Worm (Caenorhabditis elegans): ENCODE measurements around the gene dct-14.

dct-14 gene

DNA sequence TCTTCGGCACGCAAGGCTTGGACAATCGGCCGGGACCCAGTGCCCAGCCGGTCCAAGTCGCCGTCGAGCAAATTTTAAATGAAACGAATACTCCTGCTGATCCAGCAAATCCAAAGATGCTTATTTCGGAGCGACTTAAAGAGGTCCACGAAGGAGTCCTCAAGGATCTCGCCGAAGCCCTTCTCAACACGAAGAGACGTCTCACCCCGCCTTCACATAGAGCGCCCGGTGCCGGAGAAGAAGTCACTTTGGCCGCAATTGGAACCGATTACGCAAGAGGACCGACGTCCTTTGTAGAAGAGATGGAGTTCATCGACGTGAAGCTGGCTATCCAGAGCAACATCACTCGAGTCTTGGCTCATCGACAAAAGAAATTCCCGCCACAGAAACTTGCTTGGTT, 9.1 kb upstream of the dct-14 start:
- no peak for TF ChIP-seq ztf-4 (tag; optimal IDR thresholded peaks at IDR 0.05)
- TF ChIP-seq lsy-2 (tag; optimal IDR thresholded peaks at IDR 0.05): no peak
- TF ChIP-seq zag-1 (tag; optimal IDR thresholded peaks at IDR 0.05): no peak
- TF ChIP-seq ztf-1 (GFP tag; conservative IDR thresholded peaks at IDR 0.05): no peak
- TF ChIP-seq gmeb-1 (tag; optimal IDR thresholded peaks at IDR 0.05): no peak
- no peak for TF ChIP-seq egl-27 (tag; optimal IDR thresholded peaks at IDR 0.05)
- no peak for TF ChIP-seq lin-13 (GFP tag; optimal IDR thresholded peaks at IDR 0.05)
- TF ChIP-seq nhr-11 (tag; optimal IDR thresholded peaks at IDR 0.05): no peak
- TF ChIP-seq ceh-16 (tag; optimal IDR thresholded peaks at IDR 0.05): no peak
- TF ChIP-seq F13H6.1 (tag; optimal IDR thresholded peaks at IDR 0.05): no peak
- no peak for TF ChIP-seq mdl-1 (tag; optimal IDR thresholded peaks at IDR 0.05)
- no peak for TF ChIP-seq ama-1 (optimal IDR thresholded peaks at IDR 0.05)
- no peak for TF ChIP-seq ZK546.5 (tag; optimal IDR thresholded peaks at IDR 0.05)
- no peak for TF ChIP-seq aly-2 (tag; optimal IDR thresholded peaks at IDR 0.05)
- TF ChIP-seq crh-2 (tag; optimal IDR thresholded peaks at IDR 0.05): no peak
- no peak for TF ChIP-seq fos-1 (tag; optimal IDR thresholded peaks at IDR 0.05)
- TF ChIP-seq R02D3.7 (tag; optimal IDR thresholded peaks at IDR 0.05): no peak
- no peak for TF ChIP-seq nhr-21 (tag; optimal IDR thresholded peaks at IDR 0.05)

DNA sequence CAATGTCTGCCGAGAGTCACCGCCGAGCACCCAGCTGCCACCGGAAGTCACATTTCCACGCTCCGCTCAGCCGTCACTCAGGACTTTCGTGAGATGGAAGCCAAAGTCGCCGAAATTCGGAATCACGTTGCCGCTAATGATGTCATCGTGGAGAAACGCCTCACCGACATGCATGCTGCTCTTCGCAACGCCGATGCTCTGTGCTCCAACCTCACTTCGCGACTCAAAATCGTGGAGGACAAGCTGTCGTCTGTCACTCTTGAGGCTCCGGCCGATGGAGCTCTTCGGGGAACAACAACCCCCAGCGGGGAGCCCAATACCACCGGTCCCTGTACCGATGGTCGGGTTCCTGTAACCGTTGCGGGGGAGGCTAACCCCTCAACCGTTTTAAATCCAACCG, 6.2 kb upstream of the dct-14 start:
- no peak for TF ChIP-seq mbf-1 (tag; optimal IDR thresholded peaks at IDR 0.05)
- TF ChIP-seq lin-13 (GFP tag; optimal IDR thresholded peaks at IDR 0.05): no peak
- no peak for TF ChIP-seq ztf-4 (tag; optimal IDR thresholded peaks at IDR 0.05)
- TF ChIP-seq nhr-23 (tag; optimal IDR thresholded peaks at IDR 0.05): no peak
- TF ChIP-seq nhr-11 (tag; optimal IDR thresholded peaks at IDR 0.05): no peak
- no peak for TF ChIP-seq egl-27 (tag; optimal IDR thresholded peaks at IDR 0.05)
- TF ChIP-seq R02D3.7 (tag; optimal IDR thresholded peaks at IDR 0.05): no peak
- no peak for TF ChIP-seq nhr-12 (tag; optimal IDR thresholded peaks at IDR 0.05)
- no peak for TF ChIP-seq unc-39 (tag; optimal IDR thresholded peaks at IDR 0.05)
- TF ChIP-seq mdl-1 (tag; optimal IDR thresholded peaks at IDR 0.05): no peak
- TF ChIP-seq ceh-16 (tag; optimal IDR thresholded peaks at IDR 0.05): no peak
- TF ChIP-seq ceh-82 (tag; optimal IDR thresholded peaks at IDR 0.05): no peak
- TF ChIP-seq sem-4 (tag; optimal IDR thresholded peaks at IDR 0.05): no peak
- TF ChIP-seq lsy-2 (tag; optimal IDR thresholded peaks at IDR 0.05): no peak
- TF ChIP-seq ZK546.5 (tag; optimal IDR thresholded peaks at IDR 0.05): no peak
- TF ChIP-seq dmd-4 (tag; optimal IDR thresholded peaks at IDR 0.05): no peak
- TF ChIP-seq nhr-25 (tag; optimal IDR thresholded peaks at IDR 0.05): no peak

DNA sequence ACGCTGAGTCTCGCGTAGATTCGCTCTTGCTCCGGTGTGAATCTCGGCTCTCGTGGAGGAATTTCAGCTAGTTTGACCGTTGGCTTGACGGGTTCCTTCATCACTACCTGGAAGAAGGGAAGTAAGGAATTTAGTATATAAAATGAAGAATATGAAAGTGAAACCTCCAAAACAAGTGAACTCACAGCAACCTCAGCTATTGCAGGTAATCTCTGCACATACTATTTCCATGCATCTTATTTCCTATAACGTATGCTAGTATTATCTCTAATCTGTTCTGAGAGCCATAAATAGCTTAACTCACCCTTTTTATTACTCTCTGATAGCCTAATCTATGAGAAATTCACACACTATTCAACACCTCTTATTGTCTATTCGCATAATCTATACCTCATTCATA, 4.7 kb upstream of the dct-14 start, which contains the start of gene Y38H6C.4:
Gene Y38H6C.4 (minus strand): TSS at position 101 of the 400 bp plus-strand sequence.
- no peak for TF ChIP-seq peb-1 (tag; optimal IDR thresholded peaks at IDR 0.05)
- no peak for TF ChIP-seq nhr-11 (tag; optimal IDR thresholded peaks at IDR 0.05)
- no peak for TF ChIP-seq sma-3 (GFP tag; optimal IDR thresholded peaks at IDR 0.05)
- no peak for TF ChIP-seq fos-1 (tag; optimal IDR thresholded peaks at IDR 0.05)
- no peak for TF ChIP-seq nhr-21 (tag; optimal IDR thresholded peaks at IDR 0.05)
- TF ChIP-seq nhr-77 (tag; optimal IDR thresholded peaks at IDR 0.05): no peak
- TF ChIP-seq Y55F3AM.14 (GFP tag; optimal IDR thresholded peaks at IDR 0.05): no peak
- TF ChIP-seq egl-27 (tag; optimal IDR thresholded peaks at IDR 0.05): no peak
- no peak for TF ChIP-seq nhr-12 (tag; optimal IDR thresholded peaks at IDR 0.05)
- TF ChIP-seq F13H6.1 (tag; optimal IDR thresholded peaks at IDR 0.05): no peak
- no peak for TF ChIP-seq ztf-4 (tag; optimal IDR thresholded peaks at IDR 0.05)

DNA sequence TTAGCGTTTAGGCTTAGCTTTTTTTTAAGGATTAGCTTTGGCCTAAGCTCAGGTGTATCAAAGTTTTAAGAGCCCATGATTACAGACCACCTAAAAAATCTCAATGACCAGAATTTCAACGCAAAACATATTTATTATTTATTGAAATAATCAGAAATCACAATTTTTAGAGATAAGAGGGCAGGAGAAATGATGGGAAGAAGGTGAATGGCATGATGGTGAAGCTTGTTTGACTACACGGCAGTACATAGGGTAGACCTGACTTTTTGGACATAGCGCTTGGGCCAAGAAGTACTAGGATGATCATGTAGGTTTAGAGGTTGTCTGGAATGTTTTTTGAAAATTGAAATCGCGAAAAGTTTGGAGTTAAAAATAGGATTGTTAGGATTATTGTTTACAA, 663 bp downstream of the dct-14 start:
- TF ChIP-seq fos-1 (tag; optimal IDR thresholded peaks at IDR 0.05): peak; percentile 34
- no peak for TF ChIP-seq aly-2 (tag; optimal IDR thresholded peaks at IDR 0.05)

DNA sequence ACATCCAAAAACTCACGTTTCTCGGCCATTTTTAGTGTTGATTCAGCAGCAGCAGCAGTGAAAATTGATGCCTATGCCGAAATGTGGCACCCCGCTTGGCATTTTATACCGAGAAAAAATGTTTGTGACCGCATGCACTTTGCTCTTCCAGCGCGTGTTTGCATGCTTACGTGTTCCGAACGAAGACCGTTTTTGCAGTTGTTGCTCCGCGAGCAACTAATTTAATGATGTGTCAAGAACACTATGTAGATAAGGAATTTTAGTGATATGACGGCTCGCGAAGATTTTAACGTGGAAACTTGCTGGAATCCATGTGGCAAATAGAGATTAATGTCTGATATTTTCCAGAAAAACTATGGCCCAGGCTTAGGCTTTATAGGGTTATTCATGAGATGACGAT, 1.3 kb downstream of the dct-14 start, which contains the start of gene dct-16:
Gene dct-16 (minus strand): TSS at position 78 of the 400 bp plus-strand sequence.
- peak; percentile 68 for TF ChIP-seq sma-9 (GFP tag; optimal IDR thresholded peaks at IDR 0.05)
- TF ChIP-seq sma-9 (tag; optimal IDR thresholded peaks at IDR 0.05): no peak
- TF ChIP-seq gmeb-1 (tag; optimal IDR thresholded peaks at IDR 0.05): peak; percentile 15
- TF ChIP-seq mdl-1 (tag; optimal IDR thresholded peaks at IDR 0.05): peak in 1 of 2 experiments; percentile 29
- peak; percentile 74 for TF ChIP-seq crh-2 (tag; optimal IDR thresholded peaks at IDR 0.05)
- peak; percentile 58 for TF ChIP-seq fos-1 (tag; optimal IDR thresholded peaks at IDR 0.05)
- no peak for TF ChIP-seq ZK546.5 (tag; optimal IDR thresholded peaks at IDR 0.05)
- no peak for TF ChIP-seq lin-39 (tag; optimal IDR thresholded peaks at IDR 0.05)
- TF ChIP-seq F13H6.1 (tag; optimal IDR thresholded peaks at IDR 0.05): peak; percentile 5

Data from whole organism, L2 larva.